Worm (Caenorhabditis elegans) whole organism, late embryonic: ENCODE measurements around the gene gss-1.

Experiments used
- C08G9.2 ChIP-seq: sonication (generic microtip); optimal IDR thresholded peaks from 2 replicates; lab custom pipeline; 2016; ENCODE audit warnings: mild to moderate bottlenecking, missing genetic modification characterization, moderate library complexity, missing compliant biosample characterization
- T23F11.4 ChIP-seq: fragments of 200-800 bp; sonication (Bioruptor generic); optimal IDR thresholded peaks from 2 replicates; lab custom pipeline; 2018; ENCODE audit warnings: mild to moderate bottlenecking, missing genetic modification characterization, missing compliant biosample characterization
- ama-1 ChIP-seq: fragments of 150-350 bp; optimal IDR thresholded peaks from 2 replicates; lab custom pipeline; 2014
- ceh-30 ChIP-seq: fragments of 150-350 bp; optimal IDR thresholded peaks from 2 replicates; lab custom pipeline; 2014; ENCODE audit warnings: missing biosample characterization, missing genetic modification characterization
- ceh-45 ChIP-seq: fragments of 200-800 bp; sonication (Bioruptor generic); IDR thresholded peaks from 2 replicates; pipeline ENCODE4 v1.3.6; 2022; ENCODE audit warnings: missing genetic modification reagents, missing genetic modification characterization, missing compliant biosample characterization
- che-1 ChIP-seq: sonication (generic microtip); optimal IDR thresholded peaks from 2 replicates; lab custom pipeline; 2016; ENCODE audit warnings: mild to moderate bottlenecking, missing genetic modification characterization, missing compliant biosample characterization
- elt-2 ChIP-seq: sonication (generic microtip); optimal IDR thresholded peaks from 2 replicates; lab custom pipeline; 2016; ENCODE audit warnings: missing genetic modification reagents, missing genetic modification characterization, missing compliant biosample characterization
- tbx-2 ChIP-seq: sonication (generic microtip); optimal IDR thresholded peaks from 2 replicates; lab custom pipeline; 2016; ENCODE audit warnings: missing genetic modification characterization, missing compliant biosample characterization

DNA sequence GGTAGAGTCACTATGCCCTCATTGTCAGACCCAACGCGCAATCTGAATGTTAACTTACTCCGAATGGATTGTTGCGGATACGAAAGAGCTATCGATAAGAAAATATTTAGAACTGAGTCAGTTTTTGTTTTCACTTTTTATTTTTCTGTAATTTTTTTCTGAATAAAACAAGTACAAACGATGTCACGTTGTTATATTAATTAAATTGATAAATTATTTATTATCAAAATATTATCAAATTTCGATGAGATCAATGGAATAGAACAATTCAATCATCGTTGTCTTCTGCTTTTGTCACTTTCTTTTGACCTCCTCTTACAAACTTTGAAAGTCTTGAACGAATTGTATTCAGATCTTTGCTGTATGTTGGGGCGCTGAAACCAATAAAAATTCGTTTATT is 9.2 kb downstream of the gss-1 start, which contains the start of gene mpz-6:
- no peak for TF ChIP-seq ceh-45 (GFP tag; lab: Robert Waterston, UW)
- no peak for TF ChIP-seq elt-2 (tag; lab: Kevin White, UChicago)
- no peak for TF ChIP-seq ama-1
- TF ChIP-seq C08G9.2 (tag; lab: Kevin White, UChicago) = no peak
- TF ChIP-seq ceh-30 (tag; lab: Kevin White, UChicago) = no peak
- TF ChIP-seq tbx-2 (tag; lab: Kevin White, UChicago) = no peak
- no peak for TF ChIP-seq T23F11.4 (GFP tag; lab: Kevin White, UChicago)
- TF ChIP-seq che-1 (tag; lab: Kevin White, UChicago) = no peak
